Fruit fly (Drosophila melanogaster): Measurements from ENCODE around the gene U2af38.

Gene U2af38

dm6 chr2L:273603-274002, 20.9 kb downstream of the U2af38 start, which contains the start of the genes mbm and CG11555 (continued):
- TF ChIP-seq twi (tag; optimal IDR thresholded peaks at IDR 0.05) = peak; percentile 44
- peak; percentile 70 for TF ChIP-seq Dref (GFP tag; IDR thresholded peaks at IDR 0.05)
- no peak for TF ChIP-seq onecut (GFP tag; IDR thresholded peaks at IDR 0.05)
- peak; percentile 53; the same call in 2 of the 3 replicates for TF ChIP-seq CG34224 (GFP tag; IDR thresholded peaks at IDR 0.05; ENCODE audit: partially characterized antibody)
- TF ChIP-seq Bgb (GFP tag; IDR thresholded peaks at IDR 0.05; ENCODE audit: partially characterized antibody) = no peak
- peak; percentile 31 for TF ChIP-seq CG17359 (tag; optimal IDR thresholded peaks at IDR 0.05)
- TF ChIP-seq CG12659 (GFP tag; optimal IDR thresholded peaks at IDR 0.05) = peak; percentile 45
- peak; percentile 61 for TF ChIP-seq CG8924 (tag; optimal IDR thresholded peaks at IDR 0.05)
- TF ChIP-seq croc (GFP tag; conservative IDR thresholded peaks at IDR 0.05) = no peak
- no peak for TF ChIP-seq CG10274 (GFP tag; optimal IDR thresholded peaks at IDR 0.05)
- TF ChIP-seq CG2202 (tag; optimal IDR thresholded peaks at IDR 0.05) = no peak
- peak; percentile 60 for TF ChIP-seq CG12391 (tag; optimal IDR thresholded peaks at IDR 0.05)
- TF ChIP-seq HmgZ (tag; optimal IDR thresholded peaks at IDR 0.05) = peak; percentile 33
- peak; percentile 84 for TF ChIP-seq dm (GFP tag; optimal IDR thresholded peaks at IDR 0.05)
- no peak for TF ChIP-seq Opbp (GFP tag; IDR thresholded peaks at IDR 0.05; ENCODE audit: partially characterized antibody)
- TF ChIP-seq tx (GFP tag; optimal IDR thresholded peaks at IDR 0.05) = no peak
- TF ChIP-seq CG15514 (GFP tag; optimal IDR thresholded peaks at IDR 0.05) = peak; percentile 55
- TF ChIP-seq CG17361 (GFP tag; IDR thresholded peaks at IDR 0.05) = peak; percentile 44; the same call in 1 of the 3 replicates
- TF ChIP-seq BEAF-32 (GFP tag; optimal IDR thresholded peaks at IDR 0.05) = peak; percentile 58
- TF ChIP-seq jigr1 (GFP tag; IDR thresholded peaks at IDR 0.05) = no peak
- TF ChIP-seq CG31224 (GFP tag; IDR thresholded peaks at IDR 0.05) = 0 out of 2 replicates have a peak, but pooled peaks have one; percentile 15
- peak; percentile 29 for TF ChIP-seq bbx (GFP tag; IDR thresholded peaks at IDR 0.05; ENCODE audit: partially characterized antibody)
- TF ChIP-seq CG11093 (GFP tag; IDR thresholded peaks at IDR 0.05) = no peak
- TF ChIP-seq Fer1 (GFP tag; optimal IDR thresholded peaks at IDR 0.05) = peak; percentile 49
- TF ChIP-seq Deaf1 (tag; optimal IDR thresholded peaks at IDR 0.05) = peak; percentile 20
- no peak for TF ChIP-seq Adf1 (GFP tag; IDR thresholded peaks at IDR 0.05)
- peak in 1 of 2 experiments; percentile 25 for TF ChIP-seq insv (GFP tag; optimal IDR thresholded peaks at IDR 0.05)
- TF ChIP-seq cwo (GFP tag; optimal IDR thresholded peaks at IDR 0.05) = peak; percentile 81
- peak; percentile 51; the same call in 1 of the 3 replicates for TF ChIP-seq hb (GFP tag; IDR thresholded peaks at IDR 0.05; ENCODE audit: partially characterized antibody)
- TF ChIP-seq Vsx1 (GFP tag; optimal IDR thresholded peaks at IDR 0.05) = no peak
- no peak for TF ChIP-seq CG42726 (GFP tag; IDR thresholded peaks at IDR 0.05; ENCODE audit: partially characterized antibody)

- TF ChIP-seq CkIIα-i1 (GFP tag; IDR thresholded peaks at IDR 0.05) (no peak), stc (GFP tag; IDR thresholded peaks at IDR 0.05) (no peak), cg (GFP tag; optimal IDR thresholded peaks at IDR 0.05) (no peak), CG2712 (tag; optimal IDR thresholded peaks at IDR 0.05) (peak; percentile 15), nerfin-1 (tag; optimal IDR thresholded peaks at IDR 0.05) (no peak), Xrp1 (GFP tag; IDR thresholded peaks at IDR 0.05) (no peak), CG9817 (tag; optimal IDR thresholded peaks at IDR 0.05) (no peak), knrl (GFP tag; IDR thresholded peaks at IDR 0.05; ENCODE audit: partially characterized antibody) (peak; percentile 42; the same call in 1 of the 3 replicates), caup (GFP tag; optimal IDR thresholded peaks at IDR 0.05; ENCODE audit: severe bottlenecking) (no peak), Dip2 (GFP tag; IDR thresholded peaks at IDR 0.05) (no peak), E2f2 (GFP tag; IDR thresholded peaks at IDR 0.05) (peak; percentile 75), pros (GFP tag; optimal IDR thresholded peaks at IDR 0.05) (no peak), odd (GFP tag; optimal IDR thresholded peaks at IDR 0.05) (no peak), Scr (GFP tag; IDR thresholded peaks at IDR 0.05; ENCODE audit: partially characterized antibody) (peak; percentile 70), NC2α (GFP tag; optimal IDR thresholded peaks at IDR 0.05) (no peak), phol (tag; optimal IDR thresholded peaks at IDR 0.05) (peak; percentile 18), CG10462 (GFP tag; optimal IDR thresholded peaks at IDR 0.05) (no peak), CG1529 (GFP tag; optimal IDR thresholded peaks at IDR 0.05) (no peak), CG9215 (GFP tag; IDR thresholded peaks at IDR 0.05) (no peak), MESR4 (GFP tag; optimal IDR thresholded peaks at IDR 0.05) (peak; percentile 66)
Measured at dm6 chr2L:271553-271952, 22.9 kb downstream of the U2af38 start, which contains the start of gene Dus1. Gene Dus1 (minus strand): TSS chr2L:271744.
